Worm (Caenorhabditis elegans) whole organism, L1 larva: ENCODE results near the gene srj-26.

Experiments
- ama-1 ChIP-seq: fragments of 150-350 bp; optimal IDR thresholded peaks from 2 replicates; lab custom pipeline; 2014
- ceh-88 ChIP-seq: fragments of 200-800 bp; sonication (Bioruptor generic); IDR thresholded peaks from 2 replicates; pipeline ENCODE4 v1.3.6; 2022; ENCODE audit warnings: missing genetic modification characterization, missing compliant biosample characterization
- egl-27 ChIP-seq, 2 experiments: fragments of 150-350 bp in 1 of 2; sonication (generic microtip); optimal IDR thresholded peaks; 3 replicates each; lab custom pipeline; 2017 to 2018; ENCODE audit warnings: missing biosample characterization in 2 of 2, missing genetic modification characterization in 2 of 2, missing genetic modification reagents in 2 of 2
- fkh-10 ChIP-seq: sonication (generic microtip); optimal IDR thresholded peaks from 2 replicates; lab custom pipeline; 2017; ENCODE audit warnings: missing biosample characterization, missing genetic modification reagents, missing genetic modification characterization
- lsy-2 ChIP-seq, 2 experiments: fragments of 150-350 bp; optimal IDR thresholded peaks; 2 replicates each; lab custom pipeline; 2014; ENCODE audit warnings: missing biosample characterization in 2 of 2, missing genetic modification characterization in 2 of 2
- nhr-11 ChIP-seq: fragments of 150-350 bp; optimal IDR thresholded peaks from 2 replicates; lab custom pipeline; 2014; ENCODE audit warnings: missing biosample characterization, missing genetic modification characterization
- nhr-237 ChIP-seq: fragments of 150-350 bp; optimal IDR thresholded peaks from 2 replicates; lab custom pipeline; 2014; ENCODE audit warnings: missing biosample characterization, missing genetic modification characterization
- nhr-71 ChIP-seq: sonication (generic microtip); optimal IDR thresholded peaks from 2 replicates; lab custom pipeline; 2016; ENCODE audit warnings: mild to moderate bottlenecking, missing genetic modification characterization, moderate library complexity, missing compliant biosample characterization
- nhr-76 ChIP-seq: sonication (generic microtip); optimal IDR thresholded peaks from 2 replicates; lab custom pipeline; 2017; ENCODE audit warnings: missing biosample characterization, missing genetic modification characterization
- nhr-77 ChIP-seq: fragments of 150-350 bp; optimal IDR thresholded peaks from 2 replicates; lab custom pipeline; 2014; ENCODE audit warnings: missing biosample characterization, missing genetic modification characterization
- snpc-4 ChIP-seq: fragments of 150-350 bp; optimal IDR thresholded peaks from 2 replicates; lab custom pipeline; 2014; ENCODE audit warnings: missing biosample characterization, missing genetic modification characterization
- unc-86 ChIP-seq: sonication (generic microtip); optimal IDR thresholded peaks from 2 replicates; lab custom pipeline; 2016; ENCODE audit warnings: missing genetic modification characterization, missing compliant biosample characterization
- zip-4 ChIP-seq: fragments of 200-800 bp; sonication (Bioruptor generic); optimal IDR thresholded peaks from 2 replicates; lab custom pipeline; 2018; ENCODE audit warnings: mild to moderate bottlenecking, missing genetic modification characterization, moderate library complexity, missing compliant biosample characterization

- TF ChIP-seq nhr-11 (tag; lab: Kevin White, UChicago) (no peak), nhr-71 (tag; lab: Kevin White, UChicago) (no peak), zip-4 (GFP tag; lab: Kevin White, UChicago) (no peak), nhr-237 (tag; lab: Kevin White, UChicago) (no peak), nhr-76 (tag; lab: Kevin White, UChicago) (no peak), ceh-88 (GFP tag; lab: Robert Waterston, UW) (no peak), unc-86 (no peak), nhr-77 (tag; lab: Kevin White, UChicago) (no peak), ama-1 (lab: Kevin White, UChicago) (no peak), egl-27 (tag; optimal IDR thresholded peaks at IDR 0.05; lab: Kevin White, UChicago) (no peak), snpc-4 (no peak), fkh-10 (GFP tag; lab: Kevin White, UChicago) (no peak), lsy-2 (tag; optimal IDR thresholded peaks at IDR 0.05; lab: Kevin White, UChicago) (no peak)
Observed at ce11 chrV:18414051-18414450, 6.8 kb upstream of the srj-26 start, which contains the start of gene txt-8.
